Worm (Caenorhabditis elegans): Measurements from ENCODE around the gene F09C6.14.

F09C6.14 gene

ce11 chrV:16909871-16910270, 29.1 kb downstream of the F09C6.14 start, which contains the start of gene F09C6.16:
Gene F09C6.16, minus strand, starts transcription at chrV:16909971.
- TF ChIP-seq med-1 (GFP tag; optimal IDR thresholded peaks at IDR 0.05; ENCODE audit: insufficient read depth) (no peak), ztf-23 (GFP tag; IDR thresholded peaks at IDR 0.05) (no peak)

- TF ChIP-seq med-1 (GFP tag; optimal IDR thresholded peaks at IDR 0.05; ENCODE audit: insufficient read depth) (no peak), tab-1 (GFP tag; IDR thresholded peaks at IDR 0.05) (no peak), klf-2 (GFP tag; conservative IDR thresholded peaks at IDR 0.05) (no peak), flt-1 (GFP tag; IDR thresholded peaks at IDR 0.05) (no peak), ztf-29 (GFP tag; IDR thresholded peaks at IDR 0.05) (no peak), cog-1 (tag; optimal IDR thresholded peaks at IDR 0.05) (no peak), ref-1 (GFP tag; conservative IDR thresholded peaks at IDR 0.05) (no peak), T22C8.4 (GFP tag; IDR thresholded peaks at IDR 0.05) (no peak), ztf-23 (GFP tag; IDR thresholded peaks at IDR 0.05) (no peak)
Observed at ce11 chrV:16910864-16911263, 30.1 kb downstream of the F09C6.14 start.

ce11 chrV:16911294-16911693, 30.5 kb downstream of the F09C6.14 start:
- TF ChIP-seq ztf-23 (GFP tag; IDR thresholded peaks at IDR 0.05) (no peak), klf-2 (GFP tag; conservative IDR thresholded peaks at IDR 0.05) (no peak), tab-1 (GFP tag; IDR thresholded peaks at IDR 0.05) (no peak), cog-1 (tag; optimal IDR thresholded peaks at IDR 0.05) (no peak), ztf-29 (GFP tag; IDR thresholded peaks at IDR 0.05) (no peak), med-1 (GFP tag; optimal IDR thresholded peaks at IDR 0.05; ENCODE audit: insufficient read depth) (no peak), T22C8.4 (GFP tag; IDR thresholded peaks at IDR 0.05) (no peak), flt-1 (GFP tag; IDR thresholded peaks at IDR 0.05) (no peak), ref-1 (GFP tag; conservative IDR thresholded peaks at IDR 0.05) (no peak)

ce11 chrV:16911934-16912333, 31.2 kb downstream of the F09C6.14 start, which contains the start of gene nhr-116:
Gene nhr-116, plus strand, starts transcription at chrV:16912234.
- TF ChIP-seq T22C8.4 (GFP tag; IDR thresholded peaks at IDR 0.05) (no peak), tab-1 (GFP tag; IDR thresholded peaks at IDR 0.05) (no peak)

- TF ChIP-seq T22C8.4 (GFP tag; IDR thresholded peaks at IDR 0.05): no peak
- no peak for TF ChIP-seq cog-1 (tag; optimal IDR thresholded peaks at IDR 0.05)
- TF ChIP-seq flt-1 (GFP tag; IDR thresholded peaks at IDR 0.05): no peak
- TF ChIP-seq ref-1 (GFP tag; conservative IDR thresholded peaks at IDR 0.05): no peak
- TF ChIP-seq klf-2 (GFP tag; conservative IDR thresholded peaks at IDR 0.05): no peak
- no peak for TF ChIP-seq tab-1 (GFP tag; IDR thresholded peaks at IDR 0.05)
- TF ChIP-seq ztf-23 (GFP tag; IDR thresholded peaks at IDR 0.05): no peak
- TF ChIP-seq ztf-29 (GFP tag; IDR thresholded peaks at IDR 0.05): no peak
- TF ChIP-seq med-1 (GFP tag; optimal IDR thresholded peaks at IDR 0.05; ENCODE audit: insufficient read depth): no peak
Observed at ce11 chrV:16916079-16916478, 35.3 kb downstream of the F09C6.14 start, which contains the start of gene F09C6.10. Gene F09C6.10, minus strand, starts transcription at chrV:16916179.

- TF ChIP-seq med-1 (GFP tag; optimal IDR thresholded peaks at IDR 0.05; ENCODE audit: insufficient read depth) (no peak), T22C8.4 (GFP tag; IDR thresholded peaks at IDR 0.05) (no peak), tab-1 (GFP tag; IDR thresholded peaks at IDR 0.05) (no peak), ztf-29 (GFP tag; IDR thresholded peaks at IDR 0.05) (no peak), ztf-23 (GFP tag; IDR thresholded peaks at IDR 0.05) (no peak), ref-1 (GFP tag; conservative IDR thresholded peaks at IDR 0.05) (no peak)
Observed at ce11 chrV:16918378-16918777, 37.6 kb downstream of the F09C6.14 start, which contains the start of the genes fbxa-206 and Y102A5C.2. Gene fbxa-206, minus strand, starts transcription at chrV:16918478. Gene Y102A5C.2, plus strand, starts transcription at chrV:16918731.

- TF ChIP-seq klf-2 (GFP tag; conservative IDR thresholded peaks at IDR 0.05) (no peak), tab-1 (GFP tag; IDR thresholded peaks at IDR 0.05) (no peak), flt-1 (GFP tag; IDR thresholded peaks at IDR 0.05) (no peak), ztf-23 (GFP tag; IDR thresholded peaks at IDR 0.05) (no peak), ztf-29 (GFP tag; IDR thresholded peaks at IDR 0.05) (no peak), T22C8.4 (GFP tag; IDR thresholded peaks at IDR 0.05) (no peak), ref-1 (GFP tag; conservative IDR thresholded peaks at IDR 0.05) (no peak), med-1 (GFP tag; optimal IDR thresholded peaks at IDR 0.05; ENCODE audit: insufficient read depth) (no peak), cog-1 (tag; optimal IDR thresholded peaks at IDR 0.05) (no peak)
Observed at ce11 chrV:16919675-16920074, 38.9 kb downstream of the F09C6.14 start.

- TF ChIP-seq flt-1 (GFP tag; IDR thresholded peaks at IDR 0.05) (no peak), klf-2 (GFP tag; conservative IDR thresholded peaks at IDR 0.05) (no peak), ref-1 (GFP tag; conservative IDR thresholded peaks at IDR 0.05) (no peak), cog-1 (tag; optimal IDR thresholded peaks at IDR 0.05) (no peak), med-1 (GFP tag; optimal IDR thresholded peaks at IDR 0.05; ENCODE audit: insufficient read depth) (no peak), T22C8.4 (GFP tag; IDR thresholded peaks at IDR 0.05) (no peak), ztf-29 (GFP tag; IDR thresholded peaks at IDR 0.05) (no peak), tab-1 (GFP tag; IDR thresholded peaks at IDR 0.05) (no peak), ztf-23 (GFP tag; IDR thresholded peaks at IDR 0.05) (no peak)
Observed at ce11 chrV:16921952-16922351, 41.2 kb downstream of the F09C6.14 start, which contains the start of gene Y102A5C.4. Gene Y102A5C.4, plus strand, starts transcription at chrV:16922252.

ce11 chrV:16927345-16927744, 46.6 kb downstream of the F09C6.14 start, which contains the start of gene Y102A5C.36:
Gene Y102A5C.36, minus strand, starts transcription at chrV:16927445.
- no peak for TF ChIP-seq tab-1 (GFP tag; IDR thresholded peaks at IDR 0.05)
- TF ChIP-seq cog-1 (tag; optimal IDR thresholded peaks at IDR 0.05): no peak

Measured in whole organism, midembryonic.